Worm (Caenorhabditis elegans): ENCODE measurements around the gene sta-2.

- TF ChIP-seq nhr-25 (tag; optimal IDR thresholded peaks at IDR 0.05; ENCODE audit: borderline replicate concordance, insufficient read depth) (no peak), pha-4 (GFP tag; IDR thresholded peaks at IDR 0.05) (no peak), pha-4 (tag; optimal IDR thresholded peaks at IDR 0.05) (no peak), hif-1 (tag; optimal IDR thresholded peaks at IDR 0.05) (no peak), ama-1 (optimal IDR thresholded peaks at IDR 0.05) (no peak)
Measured at ce11 chrV:9791332-9791731, 50.3 kb downstream of the sta-2 start, which contains the start of gene lipl-2.

Data from whole organism, L4 larva.